Fruit fly (Drosophila melanogaster) whole organism, embryonic: ENCODE results near the gene Ran-like.

ENCODE experiments used
- BEAF-32 ChIP-seq: fragments of 200-800 bp; sonication (Bioruptor generic); optimal IDR thresholded peaks from 3 replicates; lab custom pipeline; 2017; ENCODE audit warnings: missing biosample characterization, missing genetic modification characterization, mild to moderate bottlenecking, moderate library complexity, missing genetic modification reagents
- Bgb ChIP-seq: fragments of 200-800 bp; sonication (Bioruptor generic); IDR thresholded peaks from 2 replicates; pipeline ENCODE4 v1.3.6; 2022; ENCODE audit warnings: missing biosample characterization, missing genetic modification characterization; ENCODE audit not compliant: partially characterized antibody
- CG10267 ChIP-seq: fragments of 200-800 bp; sonication (Bioruptor generic); optimal IDR thresholded peaks from 2 replicates; lab custom pipeline; 2018; ENCODE audit warnings: missing biosample characterization, mild to moderate bottlenecking, missing genetic modification characterization, moderate library complexity
- CG12071 ChIP-seq: fragments of 200-800 bp; sonication (Bioruptor generic); optimal IDR thresholded peaks from 3 replicates; lab custom pipeline; 2018; ENCODE audit warnings: missing biosample characterization, mild to moderate bottlenecking, missing genetic modification characterization
- CG12659 ChIP-seq: fragments of 200-800 bp; sonication (Bioruptor generic); optimal IDR thresholded peaks from 3 replicates; lab custom pipeline; 2017; ENCODE audit warnings: mild to moderate bottlenecking, missing biosample characterization, missing genetic modification reagents, missing genetic modification characterization
- CG14710 ChIP-seq: fragments of 200-800 bp; sonication (Bioruptor generic); optimal IDR thresholded peaks from 3 replicates; lab custom pipeline; 2019; ENCODE audit warnings: missing biosample characterization, mild to moderate bottlenecking, missing genetic modification characterization, moderate library complexity
- CG15514 ChIP-seq: fragments of 200-800 bp; sonication (Bioruptor generic); optimal IDR thresholded peaks from 3 replicates; lab custom pipeline; 2017; ENCODE audit warnings: missing biosample characterization, missing genetic modification characterization, mild to moderate bottlenecking, moderate library complexity, missing genetic modification reagents
- CG1603 ChIP-seq: fragments of 200-800 bp; sonication (Bioruptor generic); optimal IDR thresholded peaks from 2 replicates; lab custom pipeline; 2019; ENCODE audit warnings: missing biosample characterization, mild to moderate bottlenecking, missing genetic modification characterization, moderate library complexity
- CG16813 ChIP-seq: fragments of 200-800 bp; sonication (Bioruptor generic); IDR thresholded peaks from 3 replicates; pipeline ENCODE4 v1.3.6; 2022; ENCODE audit warnings: missing biosample characterization, missing genetic modification characterization; ENCODE audit not compliant: partially characterized antibody
- CG17186 ChIP-seq: fragments of 200-800 bp; sonication (Bioruptor generic); optimal IDR thresholded peaks from 3 replicates; lab custom pipeline; 2017; ENCODE audit warnings: missing biosample characterization, missing genetic modification reagents, missing genetic modification characterization
- CG17829 ChIP-seq: fragments of 200-800 bp; optimal IDR thresholded peaks from 2 replicates; lab custom pipeline; 2019; ENCODE audit warnings: missing biosample characterization, mild to moderate bottlenecking, missing genetic modification characterization, moderate library complexity
- CG2116 ChIP-seq: fragments of 200-800 bp; sonication (Bioruptor generic); optimal IDR thresholded peaks from 3 replicates; lab custom pipeline; 2018; ENCODE audit warnings: missing biosample characterization, mild to moderate bottlenecking, missing genetic modification characterization
- CG2199 ChIP-seq: fragments of 200-800 bp; sonication (Bioruptor generic); IDR thresholded peaks from 3 replicates; pipeline ENCODE4 v1.3.6; 2022; ENCODE audit warnings: missing biosample characterization, missing genetic modification characterization
- CG4404 ChIP-seq: fragments of 200-800 bp; sonication (Bioruptor generic); IDR thresholded peaks from 2 replicates; pipeline ENCODE4 v1.3.6; 2022; ENCODE audit warnings: missing biosample characterization, missing genetic modification characterization
- CG5245 ChIP-seq: fragments of 200-800 bp; sonication (Bioruptor generic); optimal IDR thresholded peaks from 3 replicates; lab custom pipeline; 2016; ENCODE audit warnings: missing biosample characterization, missing genetic modification characterization
- CG7745 ChIP-seq: fragments of 200-800 bp; sonication (Bioruptor generic); optimal IDR thresholded peaks from 2 replicates; lab custom pipeline; 2018; ENCODE audit warnings: missing biosample characterization, mild to moderate bottlenecking, missing genetic modification characterization, moderate library complexity
- CG8290 ChIP-seq, 3 experiments: fragments of 200-800 bp; sonication (Bioruptor generic); optimal IDR thresholded peaks; 2 replicates each; lab custom pipeline; 2016 to 2019; ENCODE audit warnings: missing biosample characterization in 3 of 3, missing genetic modification characterization in 3 of 3, mild to moderate bottlenecking in 2 of 3, moderate library complexity in 1 of 3
- CG9797 ChIP-seq: fragments of 200-800 bp; sonication (Bioruptor generic); optimal IDR thresholded peaks from 3 replicates; lab custom pipeline; 2018; ENCODE audit warnings: missing biosample characterization, mild to moderate bottlenecking, missing genetic modification characterization
- Dll ChIP-seq: fragments of 200-800 bp; sonication (Bioruptor generic); IDR thresholded peaks from 4 replicates; pipeline ENCODE4 v1.3.6; 2022; ENCODE audit warnings: missing biosample characterization, missing genetic modification characterization; ENCODE audit not compliant: partially characterized antibody
- Dp ChIP-seq: fragments of 200-800 bp; sonication (Bioruptor generic); optimal IDR thresholded peaks from 2 replicates; lab custom pipeline; 2018; ENCODE audit warnings: missing biosample characterization, mild to moderate bottlenecking, missing genetic modification characterization, moderate library complexity
- E2f2 ChIP-seq: fragments of 200-800 bp; sonication (Bioruptor generic); IDR thresholded peaks from 2 replicates; pipeline ENCODE4 v1.3.6; 2022; ENCODE audit warnings: missing biosample characterization, missing genetic modification characterization
- Elba2 ChIP-seq: fragments of 200-800 bp; sonication (Bioruptor generic); optimal IDR thresholded peaks from 3 replicates; lab custom pipeline; 2016; ENCODE audit warnings: missing biosample characterization, missing genetic modification characterization
- HLHmδ ChIP-seq: fragments of 200-800 bp; sonication (Bioruptor generic); optimal IDR thresholded peaks from 2 replicates; lab custom pipeline; 2018; ENCODE audit warnings: missing biosample characterization, mild to moderate bottlenecking, missing genetic modification characterization, moderate library complexity
- MBD-R2 ChIP-seq: fragments of 200-800 bp; sonication (Bioruptor generic); IDR thresholded peaks from 2 replicates; pipeline ENCODE4 v1.3.6; 2022; ENCODE audit warnings: missing biosample characterization, missing genetic modification characterization
- MESR4 ChIP-seq: fragments of 200-800 bp; sonication (Bioruptor generic); optimal IDR thresholded peaks from 2 replicates; lab custom pipeline; 2018; ENCODE audit warnings: missing biosample characterization, mild to moderate bottlenecking, missing genetic modification characterization, moderate library complexity
- Med ChIP-seq: fragments of 200-800 bp; sonication (Bioruptor generic); peaks from one replicate; lab custom pipeline; 2016; ENCODE audit warnings: missing biosample characterization, missing genetic modification characterization, mild to moderate bottlenecking, inconsistent platforms, moderate library complexity
- Opbp ChIP-seq: fragments of 200-800 bp; sonication (Bioruptor generic); IDR thresholded peaks from 3 replicates; pipeline ENCODE4 v1.3.6; 2022; ENCODE audit warnings: missing biosample characterization, missing genetic modification characterization; ENCODE audit not compliant: partially characterized antibody
- Pdp1 ChIP-seq, 2 experiments: fragments of 200-800 bp; sonication (Bioruptor generic); optimal IDR thresholded peaks; 3 replicates each; lab custom pipeline; 2016; ENCODE audit warnings: missing biosample characterization in 2 of 2, missing genetic modification characterization in 2 of 2, mild to moderate bottlenecking in 1 of 2, moderate library complexity in 1 of 2
- Sry-δ ChIP-seq: fragments of 200-800 bp; sonication (Bioruptor generic); optimal IDR thresholded peaks from 2 replicates; lab custom pipeline; 2016; ENCODE audit warnings: missing biosample characterization, missing genetic modification characterization
- bbx ChIP-seq: fragments of 200-800 bp; sonication (Bioruptor generic); IDR thresholded peaks from 2 replicates; pipeline ENCODE4 v1.3.6; 2022; ENCODE audit warnings: missing biosample characterization, missing genetic modification characterization; ENCODE audit not compliant: partially characterized antibody
- crp ChIP-seq, 2 experiments: fragments of 200-800 bp; sonication (Bioruptor generic); optimal IDR thresholded peaks; 2 replicates in 1 of 2; 3 replicates in 1 of 2; lab custom pipeline; 2017; ENCODE audit warnings: missing biosample characterization in 2 of 2, missing genetic modification characterization in 2 of 2, mild to moderate bottlenecking in 1 of 2, moderate library complexity in 1 of 2
- cwo ChIP-seq: fragments of 200-800 bp; sonication (Bioruptor generic); optimal IDR thresholded peaks from 3 replicates; lab custom pipeline; 2017; ENCODE audit warnings: missing biosample characterization, missing genetic modification characterization, mild to moderate bottlenecking, moderate library complexity, missing genetic modification reagents
- da ChIP-seq: fragments of 200-800 bp; sonication (Bioruptor generic); optimal IDR thresholded peaks from 2 replicates; lab custom pipeline; 2016; ENCODE audit warnings: missing biosample characterization, missing genetic modification characterization
- ems ChIP-seq: fragments of 200-800 bp; sonication (Bioruptor generic); optimal IDR thresholded peaks from 3 replicates; lab custom pipeline; 2016; ENCODE audit warnings: missing biosample characterization, missing genetic modification characterization
- en ChIP-seq: fragments of 200-800 bp; sonication (Bioruptor generic); optimal IDR thresholded peaks from 2 replicates; lab custom pipeline; 2016; ENCODE audit warnings: missing biosample characterization, missing genetic modification characterization
- gfzf ChIP-seq: fragments of 200-800 bp; sonication (Bioruptor generic); optimal IDR thresholded peaks from 2 replicates; lab custom pipeline; 2016; ENCODE audit warnings: missing biosample characterization, mild to moderate bottlenecking, missing genetic modification characterization, moderate library complexity
- jing ChIP-seq: fragments of 200-800 bp; sonication (Bioruptor generic); optimal IDR thresholded peaks from 2 replicates; lab custom pipeline; 2018; ENCODE audit warnings: missing biosample characterization, mild to moderate bottlenecking, missing genetic modification characterization
- nmo ChIP-seq: fragments of 200-800 bp; sonication (Bioruptor generic); optimal IDR thresholded peaks from 2 replicates; lab custom pipeline; 2018; ENCODE audit warnings: missing biosample characterization, mild to moderate bottlenecking, missing genetic modification characterization, moderate library complexity
- nom ChIP-seq: fragments of 200-800 bp; sonication (Bioruptor generic); optimal IDR thresholded peaks from 2 replicates; lab custom pipeline; 2017; ENCODE audit warnings: missing biosample characterization, missing genetic modification characterization, mild to moderate bottlenecking, moderate library complexity, missing genetic modification reagents
- phol ChIP-seq: fragments of 200-800 bp; sonication (Bioruptor generic); optimal IDR thresholded peaks from 3 replicates; lab custom pipeline; 2018; ENCODE audit warnings: missing biosample characterization, mild to moderate bottlenecking, missing genetic modification characterization, moderate library complexity
- pzg ChIP-seq: fragments of 200-800 bp; sonication (Bioruptor generic); optimal IDR thresholded peaks from 3 replicates; lab custom pipeline; 2018; ENCODE audit warnings: missing biosample characterization, mild to moderate bottlenecking, missing genetic modification characterization, moderate library complexity
- sens ChIP-seq: fragments of 200-800 bp; sonication (Bioruptor generic); peaks from one replicate; lab custom pipeline; 2016; ENCODE audit warnings: missing biosample characterization, missing genetic modification characterization
- slou ChIP-seq: fragments of 200-800 bp; sonication (Bioruptor generic); optimal IDR thresholded peaks from 3 replicates; lab custom pipeline; 2016; ENCODE audit warnings: missing biosample characterization, missing genetic modification characterization
- stwl ChIP-seq: fragments of 200-800 bp; sonication (Bioruptor generic); optimal IDR thresholded peaks from 3 replicates; lab custom pipeline; 2018; ENCODE audit warnings: missing biosample characterization, mild to moderate bottlenecking, missing genetic modification characterization, moderate library complexity
- unc-4 ChIP-seq: fragments of 200-800 bp; sonication (Bioruptor generic); IDR thresholded peaks from 2 replicates; pipeline ENCODE4 v1.3.6; 2022; ENCODE audit warnings: missing biosample characterization, missing genetic modification characterization; ENCODE audit not compliant: partially characterized antibody
- wek ChIP-seq: fragments of 200-800 bp; sonication (Bioruptor generic); optimal IDR thresholded peaks from 3 replicates; lab custom pipeline; 2018; ENCODE audit warnings: missing biosample characterization, mild to moderate bottlenecking, missing genetic modification characterization, moderate library complexity
- zen2 ChIP-seq: fragments of 200-800 bp; sonication (Bioruptor generic); IDR thresholded peaks from 3 replicates; pipeline ENCODE4 v1.3.6; 2022; ENCODE audit warnings: missing biosample characterization, missing genetic modification characterization; ENCODE audit not compliant: partially characterized antibody

Ran-like gene

DNA sequence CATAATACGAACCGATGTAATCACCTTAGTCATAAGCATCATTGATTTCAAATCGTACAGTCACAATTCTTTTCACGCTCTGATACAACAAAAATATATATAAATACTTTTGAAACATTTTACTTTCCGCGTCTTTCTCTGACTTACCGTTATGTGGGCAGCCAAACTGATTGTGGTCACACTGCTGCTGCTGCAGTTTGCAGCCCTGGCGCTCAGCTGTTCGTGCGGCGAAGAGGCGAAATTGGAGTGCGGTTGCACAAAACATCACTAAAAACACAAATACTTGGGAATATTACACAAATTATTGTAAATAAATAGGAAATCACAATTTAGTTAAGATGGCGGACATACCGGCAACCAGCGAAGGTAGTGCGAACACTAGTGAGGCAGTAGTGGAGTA, 24.2 kb upstream of the Ran-like start, which contains the start of the genes gdl and gdl-ORF39:
Gene gdl (plus strand): TSS at position 48 of the 400 bp plus-strand sequence.
Gene gdl-ORF39 (plus strand): TSS at position 48 of the 400 bp plus-strand sequence.
- TF ChIP-seq unc-4 (peak; percentile 32; the same call in 1 of the 2 replicates), phol (tag; lab: Kevin White, UChicago) (peak; percentile 11), MESR4 (GFP tag; lab: Kevin White, UChicago) (peak; percentile 31), CG12659 (GFP tag; lab: Kevin White, UChicago) (peak; percentile 12), wek (GFP tag; lab: Kevin White, UChicago) (no peak), CG10267 (tag; lab: Kevin White, UChicago) (peak; percentile 13), Dll (GFP tag; lab: Robert Waterston, UW) (0 out of 4 replicates have a peak, but pooled peaks have one; percentile 31), CG9797 (GFP tag; lab: Kevin White, UChicago) (peak; percentile 44), Pdp1 (GFP tag; optimal IDR thresholded peaks at IDR 0.05; lab: Kevin White, UChicago) (peak in 1 of 2 experiments; percentile 63), CG17186 (peak; percentile 22), Bgb (GFP tag; lab: Robert Waterston, UW) (peak; percentile 46; the same call in 1 of the 2 replicates), nom (no peak), Sry-δ (GFP tag; lab: Kevin White, UChicago) (peak; percentile 22), sens (peak; percentile 58), crp (GFP tag; optimal IDR thresholded peaks at IDR 0.05; lab: Kevin White, UChicago) (peak; percentile 83 to 98), Elba2 (GFP tag; lab: Kevin White, UChicago) (no peak), BEAF-32 (GFP tag; lab: Kevin White, UChicago) (peak; percentile 45), Dp (GFP tag; lab: Kevin White, UChicago) (peak; percentile 96), slou (GFP tag; lab: Kevin White, UChicago) (no peak), en (GFP tag; lab: Kevin White, UChicago) (no peak), stwl (tag; lab: Kevin White, UChicago) (peak; percentile 71), ems (GFP tag; lab: Kevin White, UChicago) (no peak), CG5245 (GFP tag; lab: Kevin White, UChicago) (no peak), CG16813 (0 out of 3 replicates have a peak, but pooled peaks have one; percentile 20), CG7745 (tag; lab: Kevin White, UChicago) (no peak), da (GFP tag; lab: Kevin White, UChicago) (no peak), CG4404 (GFP tag; lab: Robert Waterston, UW) (no peak), nmo (peak; percentile 13), E2f2 (GFP tag; lab: Robert Waterston, UW) (peak; percentile 98), CG8290 (GFP tag; optimal IDR thresholded peaks at IDR 0.05; lab: Kevin White, UChicago) (no peak), CG8290 (tag; optimal IDR thresholded peaks at IDR 0.05; lab: Kevin White, UChicago) (peak in 1 of 2 experiments; percentile 8), CG12071 (GFP tag; lab: Kevin White, UChicago) (no peak), CG14710 (peak; percentile 100), Med (peak; percentile 61), bbx (GFP tag; lab: Robert Waterston, UW) (peak; percentile 43; the same call in 1 of the 2 replicates), jing (GFP tag; lab: Kevin White, UChicago) (no peak), CG2199 (GFP tag; lab: Robert Waterston, UW) (0 out of 3 replicates have a peak, but pooled peaks have one; percentile 23), CG17829 (peak; percentile 32), pzg (GFP tag; lab: Kevin White, UChicago) (peak; percentile 86), CG15514 (peak; percentile 65), Opbp (GFP tag; lab: Robert Waterston, UW) (peak; percentile 46; the same call in 2 of the 3 replicates), HLHmδ (GFP tag; lab: Kevin White, UChicago) (peak; percentile 21), zen2 (no peak), MBD-R2 (peak; percentile 78), cwo (GFP tag; lab: Kevin White, UChicago) (no peak), CG1603 (tag; lab: Kevin White, UChicago) (peak; percentile 51), CG2116 (GFP tag; lab: Kevin White, UChicago) (peak; percentile 50), gfzf (GFP tag; lab: Kevin White, UChicago) (peak; percentile 43)
